Worm (Caenorhabditis elegans) whole organism, L2 larva: Measurements from ENCODE around the gene Y55B1AR.4.

Experiments used
- F13H6.1 ChIP-seq: sonication (generic microtip); optimal IDR thresholded peaks from 2 replicates; lab custom pipeline; 2016; ENCODE audit warnings: missing genetic modification characterization, missing compliant biosample characterization
- ceh-16 ChIP-seq: fragments of 150-350 bp; optimal IDR thresholded peaks from 2 replicates; lab custom pipeline; 2014; ENCODE audit warnings: missing biosample characterization, missing genetic modification characterization
- ceh-82 ChIP-seq: fragments of 150-350 bp; optimal IDR thresholded peaks from 2 replicates; lab custom pipeline; 2014; ENCODE audit warnings: missing biosample characterization, missing genetic modification characterization
- elt-1 ChIP-seq: fragments of 150-350 bp; optimal IDR thresholded peaks from 2 replicates; lab custom pipeline; 2014; ENCODE audit warnings: missing biosample characterization, missing genetic modification characterization
- elt-3 ChIP-seq: sonication (generic microtip); optimal IDR thresholded peaks from 2 replicates; lab custom pipeline; 2017; ENCODE audit warnings: missing biosample characterization, missing genetic modification characterization
- gmeb-1 ChIP-seq: fragments of 150-350 bp; optimal IDR thresholded peaks from 2 replicates; lab custom pipeline; 2014; ENCODE audit warnings: missing biosample characterization, missing genetic modification characterization
- lin-11 ChIP-seq: fragments of 150-350 bp; sonication (generic microtip); optimal IDR thresholded peaks from 2 replicates; lab custom pipeline; 2014; ENCODE audit warnings: missing biosample characterization, missing genetic modification characterization, inconsistent platforms, mixed read lengths
- lin-13 ChIP-seq: fragments of 150-350 bp; optimal IDR thresholded peaks from 2 replicates; lab custom pipeline; 2014; ENCODE audit warnings: missing biosample characterization, missing genetic modification reagents, missing genetic modification characterization
- nhr-10 ChIP-seq: sonication (generic microtip); optimal IDR thresholded peaks from 2 replicates; lab custom pipeline; 2017; ENCODE audit warnings: missing biosample characterization, missing genetic modification characterization
- nhr-23 ChIP-seq: fragments of 150-350 bp; optimal IDR thresholded peaks from 2 replicates; lab custom pipeline; 2014; ENCODE audit warnings: missing biosample characterization, missing genetic modification reagents, missing genetic modification characterization
- nhr-237 ChIP-seq: fragments of 150-350 bp; optimal IDR thresholded peaks from 2 replicates; lab custom pipeline; 2014; ENCODE audit warnings: missing biosample characterization, missing genetic modification characterization
- ztf-11 ChIP-seq: sonication (generic microtip); optimal IDR thresholded peaks from 2 replicates; lab custom pipeline; 2017; ENCODE audit warnings: missing biosample characterization, missing genetic modification characterization

ce11 chrIII:631421-631820 is 26.1 kb upstream of the Y55B1AR.4 start, which contains the start of gene T19C3.6:
- TF ChIP-seq ceh-16 (tag; lab: Kevin White, UChicago): no peak
- TF ChIP-seq nhr-10: no peak
- TF ChIP-seq ztf-11 (tag; lab: Kevin White, UChicago): no peak
- no peak for TF ChIP-seq lin-11 (tag; lab: Kevin White, UChicago)
- TF ChIP-seq F13H6.1 (tag; lab: Kevin White, UChicago): no peak
- TF ChIP-seq nhr-237 (tag; lab: Kevin White, UChicago): no peak
- TF ChIP-seq elt-1 (tag; lab: Kevin White, UChicago): no peak
- no peak for TF ChIP-seq nhr-23 (tag; lab: Kevin White, UChicago)
- no peak for TF ChIP-seq elt-3 (tag; lab: Kevin White, UChicago)
- TF ChIP-seq lin-13 (GFP tag; lab: Kevin White, UChicago): no peak
- no peak for TF ChIP-seq ceh-82
- TF ChIP-seq gmeb-1 (tag; lab: Kevin White, UChicago): no peak
